Fruit fly (Drosophila melanogaster): Measurements from ENCODE around the gene bru2.

Gene bru2

dm6 chr2L:12353926-12354325, 9.9 kb downstream of the bru2 start (continued):
- TF ChIP-seq CG10274 (GFP tag; optimal IDR thresholded peaks at IDR 0.05), result no peak
- no peak for TF ChIP-seq prd (optimal IDR thresholded peaks at IDR 0.05)
- TF ChIP-seq prd (GFP tag; IDR thresholded peaks at IDR 0.05), result 0 out of 3 replicates have a peak, but pooled peaks have one; percentile 16
- TF ChIP-seq yki (optimal IDR thresholded peaks at IDR 0.05), result no peak
- TF ChIP-seq org-1 (GFP tag; optimal IDR thresholded peaks at IDR 0.05), result no peak
- TF ChIP-seq zfh2 (GFP tag; optimal IDR thresholded peaks at IDR 0.05), result no peak
- TF ChIP-seq p53 (GFP tag; optimal IDR thresholded peaks at IDR 0.05), result no peak
- peak; percentile 49 for TF ChIP-seq lab (GFP tag; optimal IDR thresholded peaks at IDR 0.05)
- TF ChIP-seq D19A (tag; optimal IDR thresholded peaks at IDR 0.05), result no peak
- TF ChIP-seq Aef1 (GFP tag; IDR thresholded peaks at IDR 0.05), result no peak
- TF ChIP-seq Gsc (GFP tag; IDR thresholded peaks at IDR 0.05), result no peak
- no peak for TF ChIP-seq CG8924 (tag; optimal IDR thresholded peaks at IDR 0.05)
- TF ChIP-seq mam (GFP tag; optimal IDR thresholded peaks at IDR 0.05), result no peak
- TF ChIP-seq CG2120 (GFP tag; optimal IDR thresholded peaks at IDR 0.05), result peak; percentile 9
- TF ChIP-seq lilli (GFP tag; optimal IDR thresholded peaks at IDR 0.05), result peak; percentile 14
- no peak for TF ChIP-seq CG1529 (GFP tag; optimal IDR thresholded peaks at IDR 0.05)
- peak in 1 of 2 experiments; percentile 36 for TF ChIP-seq Hr51 (GFP tag; optimal IDR thresholded peaks at IDR 0.05)
- TF ChIP-seq sc (optimal IDR thresholded peaks at IDR 0.05), result no peak
- TF ChIP-seq sc (GFP tag; optimal IDR thresholded peaks at IDR 0.05), result peak; percentile 6
- TF ChIP-seq chinmo (GFP tag; IDR thresholded peaks at IDR 0.05; ENCODE audit: partially characterized antibody), result no peak
- peak; percentile 25 for TF ChIP-seq Fer1 (GFP tag; optimal IDR thresholded peaks at IDR 0.05)
- TF ChIP-seq lmd (GFP tag; IDR thresholded peaks at IDR 0.05), result peak; percentile 10; the same call in 1 of the 2 replicates
- TF ChIP-seq B-H2 (GFP tag; optimal IDR thresholded peaks at IDR 0.05), result no peak
- no peak for TF ChIP-seq Max (GFP tag; optimal IDR thresholded peaks at IDR 0.05)
- TF ChIP-seq CG6654 (GFP tag; optimal IDR thresholded peaks at IDR 0.05), result no peak
- TF ChIP-seq kay (GFP tag; optimal IDR thresholded peaks at IDR 0.05), result no peak
- peak; percentile 23 for TF ChIP-seq twi (tag; optimal IDR thresholded peaks at IDR 0.05)
- TF ChIP-seq H2.0 (GFP tag; IDR thresholded peaks at IDR 0.05), result no peak
- no peak for TF ChIP-seq bigmax (GFP tag; optimal IDR thresholded peaks at IDR 0.05)
- TF ChIP-seq CG4360 (GFP tag; IDR thresholded peaks at IDR 0.05), result no peak
- peak; percentile 18 for TF ChIP-seq Hmr (GFP tag; optimal IDR thresholded peaks at IDR 0.05)
- TF ChIP-seq Fer2 (tag; optimal IDR thresholded peaks at IDR 0.05), result no peak
- no peak for TF ChIP-seq zen (tag; optimal IDR thresholded peaks at IDR 0.05)
- no peak for TF ChIP-seq odd (GFP tag; optimal IDR thresholded peaks at IDR 0.05)
- peak; percentile 38 for TF ChIP-seq Meics (GFP tag; optimal IDR thresholded peaks at IDR 0.05)
- TF ChIP-seq CG10209 (GFP tag; optimal IDR thresholded peaks at IDR 0.05), result peak; percentile 26
- peak; percentile 23 for TF ChIP-seq grau (tag; optimal IDR thresholded peaks at IDR 0.05)
- peak; percentile 7 for TF ChIP-seq scrt (GFP tag; optimal IDR thresholded peaks at IDR 0.05)
- TF ChIP-seq CG7357 (GFP tag; IDR thresholded peaks at IDR 0.05), result no peak
- TF ChIP-seq MTF-1 (GFP tag; optimal IDR thresholded peaks at IDR 0.05; ENCODE audit: borderline replicate concordance), result no peak
- peak; percentile 57 for TF ChIP-seq CG18599 (GFP tag; optimal IDR thresholded peaks at IDR 0.05)
- peak; percentile 33; the same call in 1 of the 2 replicates for TF ChIP-seq Ada2b (GFP tag; IDR thresholded peaks at IDR 0.05)
- TF ChIP-seq tin (GFP tag; optimal IDR thresholded peaks at IDR 0.05), result no peak
- peak; percentile 23 for TF ChIP-seq PHDP (tag; optimal IDR thresholded peaks at IDR 0.05)
- no peak for TF ChIP-seq ham (GFP tag; IDR thresholded peaks at IDR 0.05)
- TF ChIP-seq vfl (GFP tag; optimal IDR thresholded peaks at IDR 0.05), result no peak
- TF ChIP-seq YL-1 (GFP tag; optimal IDR thresholded peaks at IDR 0.05), result no peak
- no peak for TF ChIP-seq CG10959 (GFP tag; IDR thresholded peaks at IDR 0.05)
- TF ChIP-seq bowl (GFP tag; IDR thresholded peaks at IDR 0.05), result no peak

All from whole organism, embryonic.